Worm (Caenorhabditis elegans) whole organism, young adult: ENCODE results near the gene nhr-35.

Experiments used
- C06A6.2 ChIP-seq: fragments of 200-800 bp; sonication (Bioruptor generic); conservative IDR thresholded peaks from 2 replicates; pipeline ENCODE4 v1.3.6; 2022; ENCODE audit warnings: missing genetic modification characterization, missing compliant biosample characterization
- nhr-179 ChIP-seq: sonication (generic microtip); optimal IDR thresholded peaks from 2 replicates; lab custom pipeline; 2016; ENCODE audit warnings: mild to moderate bottlenecking, missing genetic modification characterization, missing compliant biosample characterization
- snpc-4 ChIP-seq, 5 experiments: fragments of 150-350 bp in 1 of 5; sonication (generic microtip) in 4 of 5; optimal IDR thresholded peaks; 2 replicates each; lab custom pipeline; 2014 to 2018; ENCODE audit warnings: missing genetic modification characterization in 5 of 5, missing biosample characterization in 3 of 5, antibody characterized with exemption in 2 of 5, mild to moderate bottlenecking in 2 of 5, missing compliant biosample characterization in 2 of 5, missing genotype in 2 of 5, moderate library complexity in 2 of 5, missing genetic modification reagents in 1 of 5
- unc-130 ChIP-seq: sonication (generic microtip); optimal IDR thresholded peaks from 2 replicates; lab custom pipeline; 2016; ENCODE audit warnings: missing genetic modification reagents, missing genetic modification characterization, missing compliant biosample characterization

ce11 chrX:4484072-4484471 lies 48.4 kb upstream of the nhr-35 start:
- TF ChIP-seq C06A6.2: no peak
- no peak for TF ChIP-seq unc-130 (GFP tag; lab: Kevin White, UChicago)
- no peak for TF ChIP-seq snpc-4 (GFP tag; optimal IDR thresholded peaks at IDR 0.05; lab: Kevin White, UChicago)
- no peak for TF ChIP-seq snpc-4 (tag; optimal IDR thresholded peaks at IDR 0.05; lab: Kevin White, UChicago)
- no peak for TF ChIP-seq nhr-179 (tag; lab: Kevin White, UChicago)
